Worm (Caenorhabditis elegans) whole organism, L4 larva: ENCODE data around the gene popl-5.

Source experiments
- F44E2.7 ChIP-seq: fragments of 200-800 bp; sonication (Bioruptor generic); IDR thresholded peaks from 2 replicates; pipeline ENCODE4 v2.1.2; 2022; ENCODE audit warnings: missing genetic modification characterization, missing compliant biosample characterization
- F49E8.2 ChIP-seq: sonication (generic microtip); optimal IDR thresholded peaks from 2 replicates; lab custom pipeline; 2016; ENCODE audit warnings: missing compliant biosample characterization, mild to moderate bottlenecking, missing genetic modification characterization, borderline replicate concordance
- T20F7.1 ChIP-seq: fragments of 200-800 bp; sonication (Bioruptor generic); optimal IDR thresholded peaks from 2 replicates; lab custom pipeline; 2018; ENCODE audit warnings: mild to moderate bottlenecking, missing genetic modification characterization, missing compliant biosample characterization
- Y105C5A.15 ChIP-seq: fragments of 200-800 bp; sonication (Bioruptor generic); IDR thresholded peaks from 2 replicates; pipeline ENCODE4 v1.3.6; 2022; ENCODE audit warnings: missing genetic modification characterization, missing compliant biosample characterization
- Y48G9A.11 ChIP-seq: fragments of 200-800 bp; sonication (Bioruptor generic); IDR thresholded peaks from 2 replicates; pipeline ENCODE4 v1.3.6; 2022; ENCODE audit warnings: missing genetic modification reagents, missing genetic modification characterization, missing compliant biosample characterization
- Y5F2A.4 ChIP-seq: fragments of 200-800 bp; sonication (Bioruptor generic); optimal IDR thresholded peaks from 2 replicates; lab custom pipeline; 2018; ENCODE audit warnings: mild to moderate bottlenecking, missing genetic modification characterization, missing compliant biosample characterization
- Y75B8A.6 ChIP-seq: fragments of 200-800 bp; sonication (Bioruptor generic); IDR thresholded peaks from 2 replicates; pipeline ENCODE4 v1.3.6; 2022; ENCODE audit warnings: missing genetic modification reagents, missing genetic modification characterization, missing compliant biosample characterization
- arid-1 ChIP-seq: fragments of 200-800 bp; sonication (Bioruptor generic); conservative IDR thresholded peaks from 2 replicates; pipeline ENCODE4 v1.3.6; 2022; ENCODE audit warnings: missing genetic modification reagents, missing genetic modification characterization, missing compliant biosample characterization
- ceh-28 ChIP-seq: fragments of 150-350 bp; optimal IDR thresholded peaks from 2 replicates; lab custom pipeline; 2014; ENCODE audit warnings: missing biosample characterization, missing genetic modification reagents, missing genetic modification characterization
- ceh-82 ChIP-seq: sonication (generic microtip); optimal IDR thresholded peaks from 2 replicates; lab custom pipeline; 2017; ENCODE audit warnings: missing biosample characterization, missing genetic modification characterization
- ces-1 ChIP-seq: fragments of 150-350 bp; sonication (generic microtip); optimal IDR thresholded peaks from 4 replicates; lab custom pipeline; 2014; ENCODE audit warnings: missing biosample characterization, missing genetic modification reagents, missing genetic modification characterization
- daf-8 ChIP-seq: fragments of 200-800 bp; sonication (Bioruptor generic); IDR thresholded peaks from 2 replicates; pipeline ENCODE4 v1.3.6; 2022; ENCODE audit warnings: missing genetic modification characterization, missing compliant biosample characterization
- dmd-8 ChIP-seq: fragments of 200-800 bp; sonication (Bioruptor generic); IDR thresholded peaks from 2 replicates; pipeline ENCODE4 v1.3.6; 2022; ENCODE audit warnings: missing genetic modification characterization, missing compliant biosample characterization
- dmd-9 ChIP-seq: fragments of 200-800 bp; sonication (Bioruptor generic); IDR thresholded peaks from 2 replicates; pipeline ENCODE4 v1.3.6; 2022; ENCODE audit warnings: missing genetic modification reagents, missing genetic modification characterization, missing compliant biosample characterization
- duxl-1 ChIP-seq: sonication (generic microtip); optimal IDR thresholded peaks from 2 replicates; lab custom pipeline; 2016; ENCODE audit warnings: mild to moderate bottlenecking, missing genetic modification characterization, moderate library complexity, missing compliant biosample characterization; ENCODE audit not compliant: poor library complexity
- egl-27 ChIP-seq: sonication (generic microtip); optimal IDR thresholded peaks from 3 replicates; lab custom pipeline; 2017; ENCODE audit warnings: missing biosample characterization, missing genetic modification reagents, missing genetic modification characterization
- egl-43 ChIP-seq: fragments of 200-800 bp; sonication (Bioruptor generic); IDR thresholded peaks from 2 replicates; pipeline ENCODE4 v1.3.6; 2022; ENCODE audit warnings: missing genetic modification reagents, missing genetic modification characterization, missing compliant biosample characterization
- fkh-10 ChIP-seq: fragments of 150-350 bp; optimal IDR thresholded peaks from 2 replicates; lab custom pipeline; 2014; ENCODE audit warnings: missing biosample characterization, missing genetic modification reagents, missing genetic modification characterization
- lin-1 ChIP-seq: fragments of 200-800 bp; sonication (Bioruptor generic); IDR thresholded peaks from 2 replicates; pipeline ENCODE4 v1.3.6; 2022; ENCODE audit warnings: missing genetic modification reagents, missing genetic modification characterization, missing compliant biosample characterization
- lin-13 ChIP-seq: fragments of 150-350 bp; optimal IDR thresholded peaks from 2 replicates; lab custom pipeline; 2014; ENCODE audit warnings: missing biosample characterization, missing genetic modification reagents, missing genetic modification characterization
- lin-15B ChIP-seq: fragments of 150-350 bp; sonication (generic microtip); optimal IDR thresholded peaks from 3 replicates; lab custom pipeline; 2014; ENCODE audit warnings: missing biosample characterization, missing genetic modification characterization
- lin-38 ChIP-seq: fragments of 200-800 bp; sonication (Bioruptor generic); IDR thresholded peaks from 2 replicates; pipeline ENCODE4 v1.3.6; 2022; ENCODE audit warnings: missing genetic modification reagents, missing genetic modification characterization, missing compliant biosample characterization
- lin-39 ChIP-seq: fragments of 150-350 bp; optimal IDR thresholded peaks from 2 replicates; lab custom pipeline; 2014; ENCODE audit warnings: missing biosample characterization, missing genetic modification reagents, missing genetic modification characterization
- lir-3 ChIP-seq: sonication (generic microtip); optimal IDR thresholded peaks from 2 replicates; lab custom pipeline; 2016; ENCODE audit warnings: mild to moderate bottlenecking, missing genetic modification characterization, missing compliant biosample characterization
- madf-9 ChIP-seq: fragments of 200-800 bp; sonication (Bioruptor generic); conservative IDR thresholded peaks from 2 replicates; pipeline ENCODE4 v1.3.6; 2022; ENCODE audit warnings: missing genetic modification reagents, missing genetic modification characterization, missing compliant biosample characterization
- mdl-1 ChIP-seq, 2 experiments: fragments of 150-350 bp in 1 of 2; sonication (generic microtip) in 1 of 2; optimal IDR thresholded peaks; 2 replicates each; lab custom pipeline; 2014 to 2017; ENCODE audit warnings: missing biosample characterization in 2 of 2, missing genetic modification characterization in 2 of 2
- mdt-29 ChIP-seq: fragments of 200-800 bp; sonication (Bioruptor generic); IDR thresholded peaks from 2 replicates; pipeline ENCODE4 v1.3.6; 2022; ENCODE audit warnings: missing genetic modification reagents, missing genetic modification characterization, missing compliant biosample characterization
- nhr-111 ChIP-seq: fragments of 200-800 bp; sonication (Bioruptor generic); optimal IDR thresholded peaks from 2 replicates; lab custom pipeline; 2018; ENCODE audit warnings: mild to moderate bottlenecking, missing genetic modification characterization, missing compliant biosample characterization
- nhr-41 ChIP-seq: fragments of 200-800 bp; sonication (Bioruptor generic); IDR thresholded peaks from 2 replicates; pipeline ENCODE4 v1.3.6; 2022; ENCODE audit warnings: missing genetic modification reagents, missing genetic modification characterization, missing compliant biosample characterization
- nhr-42 ChIP-seq: fragments of 200-800 bp; sonication (Bioruptor generic); IDR thresholded peaks from 2 replicates; pipeline ENCODE4 v1.3.6; 2022; ENCODE audit warnings: missing genetic modification characterization, missing compliant biosample characterization
- nhr-48 ChIP-seq: sonication (generic microtip); optimal IDR thresholded peaks from 2 replicates; lab custom pipeline; 2016; ENCODE audit warnings: mild to moderate bottlenecking, missing genetic modification characterization, missing compliant biosample characterization
- nhr-6 ChIP-seq: fragments of 150-350 bp; optimal IDR thresholded peaks from 2 replicates; lab custom pipeline; 2014; ENCODE audit warnings: missing biosample characterization, missing genetic modification characterization
- nhr-77 ChIP-seq: fragments of 150-350 bp; optimal IDR thresholded peaks from 2 replicates; lab custom pipeline; 2014; ENCODE audit warnings: missing biosample characterization, missing genetic modification characterization
- pqm-1 ChIP-seq: sonication (generic microtip); optimal IDR thresholded peaks from 2 replicates; lab custom pipeline; 2017; ENCODE audit warnings: missing biosample characterization, missing genetic modification characterization
- set-16 ChIP-seq: fragments of 200-800 bp; sonication (Bioruptor generic); IDR thresholded peaks from 2 replicates; pipeline ENCODE4 v1.3.6; 2022; ENCODE audit warnings: missing genetic modification reagents, missing genetic modification characterization, missing compliant biosample characterization
- skn-1 ChIP-seq: fragments of 150-350 bp; optimal IDR thresholded peaks from 2 replicates; lab custom pipeline; 2014; ENCODE audit warnings: missing biosample characterization, missing genetic modification characterization
- snpc-1.2 ChIP-seq: fragments of 200-800 bp; sonication (Bioruptor generic); IDR thresholded peaks from 2 replicates; pipeline ENCODE4 v1.3.6; 2022; ENCODE audit warnings: missing genetic modification reagents, missing genetic modification characterization, missing compliant biosample characterization
- snpc-4 ChIP-seq: fragments of 150-350 bp; optimal IDR thresholded peaks from 2 replicates; lab custom pipeline; 2014; ENCODE audit warnings: missing biosample characterization, missing genetic modification characterization
- unc-130 ChIP-seq: sonication (generic microtip); optimal IDR thresholded peaks from 2 replicates; lab custom pipeline; 2016; ENCODE audit warnings: missing genetic modification reagents, missing genetic modification characterization, missing compliant biosample characterization
- zfp-2 ChIP-seq: sonication (generic microtip); optimal IDR thresholded peaks from 2 replicates; lab custom pipeline; 2016; ENCODE audit warnings: mild to moderate bottlenecking, missing genetic modification characterization, missing compliant biosample characterization
- ztf-7 ChIP-seq: fragments of 150-350 bp; optimal IDR thresholded peaks from 2 replicates; lab custom pipeline; 2014; ENCODE audit warnings: missing biosample characterization, missing genetic modification characterization

The popl-5 gene

ce11 chrIII:11524073-11524472 lies 36.9 kb upstream of the popl-5 start:
- TF ChIP-seq snpc-1.2 (GFP tag; lab: Robert Waterston, UW) = no peak
- no peak for TF ChIP-seq Y5F2A.4 (GFP tag; lab: Kevin White, UChicago)
- peak; percentile 70 for TF ChIP-seq F49E8.2 (tag; lab: Kevin White, UChicago)
- no peak for TF ChIP-seq nhr-42 (GFP tag; lab: Robert Waterston, UW)
- TF ChIP-seq unc-130 (GFP tag; lab: Kevin White, UChicago) = peak; percentile 23
- no peak for TF ChIP-seq duxl-1 (tag; lab: Kevin White, UChicago)
- no peak for TF ChIP-seq snpc-4 (tag; lab: Kevin White, UChicago)
- TF ChIP-seq egl-27 (tag; lab: Kevin White, UChicago) = no peak
- no peak for TF ChIP-seq Y75B8A.6 (GFP tag; lab: Robert Waterston, UW)
- TF ChIP-seq skn-1 (tag; lab: Kevin White, UChicago) = no peak
- TF ChIP-seq Y105C5A.15 = no peak
- TF ChIP-seq nhr-6 = no peak
- no peak for TF ChIP-seq ztf-7 (tag; lab: Kevin White, UChicago)
- TF ChIP-seq Y48G9A.11 (GFP tag; lab: Robert Waterston, UW) = peak; percentile 41; the same call in 1 of the 2 replicates
- no peak for TF ChIP-seq nhr-111 (GFP tag; lab: Kevin White, UChicago)
- TF ChIP-seq lin-38 = peak; percentile 61
- no peak for TF ChIP-seq nhr-48 (tag; lab: Kevin White, UChicago)
- TF ChIP-seq dmd-8 (GFP tag; lab: Robert Waterston, UW) = no peak
- no peak for TF ChIP-seq lin-39 (tag; lab: Kevin White, UChicago)
- TF ChIP-seq lin-1 = no peak
- TF ChIP-seq fkh-10 (GFP tag; lab: Kevin White, UChicago) = no peak
- no peak for TF ChIP-seq ces-1
- no peak for TF ChIP-seq pqm-1 (tag; lab: Kevin White, UChicago)
- no peak for TF ChIP-seq T20F7.1 (GFP tag; lab: Kevin White, UChicago)

- no peak for TF ChIP-seq lir-3
- TF ChIP-seq madf-9 (GFP tag; lab: Robert Waterston, UW) = no peak
- TF ChIP-seq mdt-29 (GFP tag; lab: Robert Waterston, UW) = no peak
- no peak for TF ChIP-seq lin-13 (GFP tag; lab: Kevin White, UChicago)
- no peak for TF ChIP-seq ceh-28
- no peak for TF ChIP-seq mdl-1 (tag; optimal IDR thresholded peaks at IDR 0.05; lab: Kevin White, UChicago)
- no peak for TF ChIP-seq F44E2.7 (GFP tag; lab: Robert Waterston, UW)
- TF ChIP-seq zfp-2 (tag; lab: Kevin White, UChicago) = no peak
- TF ChIP-seq arid-1 (GFP tag; lab: Robert Waterston, UW) = no peak
- TF ChIP-seq dmd-9 (GFP tag; lab: Robert Waterston, UW) = no peak
- no peak for TF ChIP-seq lin-15B (tag; lab: Kevin White, UChicago)
- no peak for TF ChIP-seq daf-8
- TF ChIP-seq nhr-48 (tag; lab: Kevin White, UChicago) = no peak
- no peak for TF ChIP-seq ceh-82 (tag; lab: Kevin White, UChicago)
- TF ChIP-seq nhr-41 (GFP tag; lab: Robert Waterston, UW) = no peak
These were observed 36.4 kb upstream of the popl-5 start, which contains the start of the genes Y66D12A.16 and such-1 for ce11 chrIII:11523504-11524025. Y66D12A.16 (plus strand) TSS chrIII:11523554. such-1 (minus strand) TSS chrIII:11523759.

- TF ChIP-seq lin-13 (GFP tag; lab: Kevin White, UChicago) = no peak
- 0 out of 2 replicates have a peak, but pooled peaks have one; percentile 18 for TF ChIP-seq egl-43 (GFP tag; lab: Robert Waterston, UW)
- no peak for TF ChIP-seq nhr-77 (tag; lab: Kevin White, UChicago)
- TF ChIP-seq zfp-2 (tag; lab: Kevin White, UChicago) = no peak
- TF ChIP-seq set-16 (GFP tag; lab: Robert Waterston, UW) = peak; percentile 91
- TF ChIP-seq dmd-9 (GFP tag; lab: Robert Waterston, UW) = no peak
- no peak for TF ChIP-seq lir-3
- TF ChIP-seq, all 104 proteins: peak for 2
These were observed 23.7 kb upstream of the popl-5 start for ce11 chrIII:11510826-11511225.
